Fruit fly (Drosophila melanogaster) whole organism, embryonic: Measurements from ENCODE around the gene CG17264.

Experiments used
- Blimp-1 ChIP-seq: fragments of 200-800 bp; sonication (Bioruptor generic); optimal IDR thresholded peaks from 3 replicates; lab custom pipeline; 2018; ENCODE audit warnings: missing biosample characterization, missing genetic modification characterization, mild to moderate bottlenecking, moderate library complexity, missing genetic modification reagents
- CG10462 ChIP-seq: fragments of 200-800 bp; sonication (Bioruptor generic); optimal IDR thresholded peaks from 2 replicates; lab custom pipeline; 2016; ENCODE audit warnings: missing biosample characterization, missing genetic modification characterization
- CG12236 ChIP-seq: fragments of 200-800 bp; sonication (Bioruptor generic); optimal IDR thresholded peaks from 2 replicates; lab custom pipeline; 2016; ENCODE audit warnings: missing biosample characterization, missing genetic modification characterization
- CG12769 ChIP-seq: fragments of 200-800 bp; sonication (Bioruptor generic); optimal IDR thresholded peaks from 2 replicates; lab custom pipeline; 2019; ENCODE audit warnings: missing biosample characterization, mild to moderate bottlenecking, missing genetic modification characterization, moderate library complexity
- CG13894 ChIP-seq: fragments of 200-800 bp; sonication (Bioruptor generic); optimal IDR thresholded peaks from 3 replicates; lab custom pipeline; 2018; ENCODE audit warnings: missing biosample characterization, mild to moderate bottlenecking, missing genetic modification characterization, moderate library complexity
- CG15269 ChIP-seq: fragments of 200-800 bp; sonication (Bioruptor generic); optimal IDR thresholded peaks from 2 replicates; lab custom pipeline; 2018; ENCODE audit warnings: missing biosample characterization, mild to moderate bottlenecking, missing genetic modification characterization, moderate library complexity
- CG1647 ChIP-seq: fragments of 200-800 bp; sonication (Bioruptor generic); optimal IDR thresholded peaks from 3 replicates; lab custom pipeline; 2016; ENCODE audit warnings: missing biosample characterization, missing genetic modification characterization
- CG18599 ChIP-seq: fragments of 200-800 bp; sonication (Bioruptor generic); optimal IDR thresholded peaks from 3 replicates; lab custom pipeline; 2017; ENCODE audit warnings: missing biosample characterization, missing genetic modification characterization, mild to moderate bottlenecking, moderate library complexity, missing genetic modification reagents
- CG2116 ChIP-seq: fragments of 200-800 bp; sonication (Bioruptor generic); optimal IDR thresholded peaks from 3 replicates; lab custom pipeline; 2018; ENCODE audit warnings: missing biosample characterization, mild to moderate bottlenecking, missing genetic modification characterization
- CG2712 ChIP-seq: fragments of 200-800 bp; optimal IDR thresholded peaks from 3 replicates; lab custom pipeline; 2019; ENCODE audit warnings: missing biosample characterization, mild to moderate bottlenecking, missing genetic modification characterization, moderate library complexity
- CG31388 ChIP-seq: fragments of 200-800 bp; sonication (Bioruptor generic); optimal IDR thresholded peaks from 2 replicates; lab custom pipeline; 2016; ENCODE audit warnings: missing biosample characterization, missing genetic modification characterization
- CG34224 ChIP-seq: fragments of 200-800 bp; sonication (Bioruptor generic); IDR thresholded peaks from 3 replicates; pipeline ENCODE4 v1.3.6; 2022; ENCODE audit warnings: missing biosample characterization, missing genetic modification characterization; ENCODE audit not compliant: partially characterized antibody
- CG34422 ChIP-seq: fragments of 200-800 bp; sonication (Bioruptor generic); IDR thresholded peaks from 3 replicates; pipeline ENCODE4 v1.3.6; 2022; ENCODE audit warnings: missing biosample characterization, missing genetic modification characterization
- CG7745 ChIP-seq: fragments of 200-800 bp; sonication (Bioruptor generic); optimal IDR thresholded peaks from 2 replicates; lab custom pipeline; 2018; ENCODE audit warnings: missing biosample characterization, mild to moderate bottlenecking, missing genetic modification characterization, moderate library complexity
- D19A ChIP-seq: fragments of 200-800 bp; optimal IDR thresholded peaks from 3 replicates; lab custom pipeline; 2019; ENCODE audit warnings: missing biosample characterization, mild to moderate bottlenecking, missing genetic modification characterization, moderate library complexity
- Ets65A ChIP-seq: fragments of 200-800 bp; sonication (Bioruptor generic); peaks from one replicate; lab custom pipeline; 2016; ENCODE audit warnings: missing biosample characterization, missing genetic modification characterization
- HLH4C ChIP-seq: fragments of 200-800 bp; sonication (Bioruptor generic); IDR thresholded peaks from 3 replicates; pipeline ENCODE4 v1.3.6; 2022; ENCODE audit warnings: missing biosample characterization, missing genetic modification characterization; ENCODE audit not compliant: partially characterized antibody
- Hey ChIP-seq: fragments of 200-800 bp; sonication (Bioruptor generic); optimal IDR thresholded peaks from 3 replicates; lab custom pipeline; 2018; ENCODE audit warnings: missing biosample characterization, mild to moderate bottlenecking, missing genetic modification characterization
- Jarid2 ChIP-seq: fragments of 200-800 bp; sonication (Bioruptor generic); optimal IDR thresholded peaks from 3 replicates; lab custom pipeline; 2017; ENCODE audit warnings: mild to moderate bottlenecking, missing biosample characterization, missing genetic modification reagents, missing genetic modification characterization
- Lhr ChIP-seq: fragments of 200-800 bp; sonication (Bioruptor generic); optimal IDR thresholded peaks from 3 replicates; lab custom pipeline; 2017; ENCODE audit warnings: mild to moderate bottlenecking, missing biosample characterization, missing genetic modification reagents, missing genetic modification characterization
- Med ChIP-seq: fragments of 200-800 bp; sonication (Bioruptor generic); peaks from one replicate; lab custom pipeline; 2016; ENCODE audit warnings: missing biosample characterization, missing genetic modification characterization, mild to moderate bottlenecking, inconsistent platforms, moderate library complexity
- Pdp1 ChIP-seq, 2 experiments: fragments of 200-800 bp; sonication (Bioruptor generic); optimal IDR thresholded peaks; 3 replicates each; lab custom pipeline; 2016; ENCODE audit warnings: missing biosample characterization in 2 of 2, missing genetic modification characterization in 2 of 2, mild to moderate bottlenecking in 1 of 2, moderate library complexity in 1 of 2
- ab ChIP-seq: fragments of 200-800 bp; sonication (Bioruptor generic); optimal IDR thresholded peaks from 2 replicates; lab custom pipeline; 2016; ENCODE audit warnings: missing biosample characterization, missing genetic modification characterization
- abd-A ChIP-seq: fragments of 200-800 bp; sonication (Bioruptor generic); optimal IDR thresholded peaks from 3 replicates; lab custom pipeline; 2019; ENCODE audit warnings: missing biosample characterization, mild to moderate bottlenecking, missing genetic modification characterization, moderate library complexity
- ato ChIP-seq: fragments of 200-800 bp; sonication (Bioruptor generic); IDR thresholded peaks from 2 replicates; pipeline ENCODE4 v1.3.6; 2022; ENCODE audit warnings: missing biosample characterization, missing genetic modification characterization; ENCODE audit not compliant: partially characterized antibody
- btn ChIP-seq: fragments of 200-800 bp; sonication (Bioruptor generic); optimal IDR thresholded peaks from 2 replicates; lab custom pipeline; 2016; ENCODE audit warnings: missing biosample characterization, missing genetic modification characterization
- cad ChIP-seq: fragments of >200 bp; optimal IDR thresholded peaks from 2 replicates; lab custom pipeline; 2017; ENCODE audit warnings: missing biosample characterization, missing genetic modification characterization
- cas ChIP-seq: fragments of 200-800 bp; sonication (Bioruptor generic); IDR thresholded peaks from 2 replicates; pipeline ENCODE4 v1.3.6; 2022; ENCODE audit warnings: missing biosample characterization, missing genetic modification characterization
- caup ChIP-seq: fragments of 200-800 bp; sonication (Bioruptor generic); optimal IDR thresholded peaks from 3 replicates; lab custom pipeline; 2017; ENCODE audit warnings: missing biosample characterization, mild to moderate bottlenecking, missing genetic modification characterization, moderate library complexity; ENCODE audit not compliant: severe bottlenecking
- chinmo ChIP-seq: fragments of 200-800 bp; sonication (Bioruptor generic); IDR thresholded peaks from 4 replicates; pipeline ENCODE4 v1.3.6; 2022; ENCODE audit warnings: missing biosample characterization, missing genetic modification characterization; ENCODE audit not compliant: partially characterized antibody
- crol ChIP-seq: fragments of 200-800 bp; sonication (Bioruptor generic); IDR thresholded peaks from 2 replicates; pipeline ENCODE4 v1.3.6; 2022; ENCODE audit warnings: missing biosample characterization, missing genetic modification characterization
- dati ChIP-seq: fragments of 200-800 bp; sonication (Bioruptor generic); IDR thresholded peaks from 2 replicates; pipeline ENCODE4 v1.3.6; 2022; ENCODE audit warnings: missing biosample characterization, missing genetic modification characterization
- dysf ChIP-seq: fragments of 200-800 bp; sonication (Bioruptor generic); IDR thresholded peaks from 3 replicates; pipeline ENCODE4 v1.3.6; 2022; ENCODE audit warnings: missing biosample characterization, missing genetic modification characterization
- kni ChIP-seq: fragments of 200-800 bp; sonication (Bioruptor generic); optimal IDR thresholded peaks from 3 replicates; lab custom pipeline; 2017; ENCODE audit warnings: mild to moderate bottlenecking, missing biosample characterization, missing genetic modification reagents, missing genetic modification characterization
- oc ChIP-seq: fragments of 200-800 bp; sonication (Bioruptor generic); optimal IDR thresholded peaks from 2 replicates; lab custom pipeline; 2018; ENCODE audit warnings: missing biosample characterization, mild to moderate bottlenecking, missing genetic modification characterization, moderate library complexity
- pita ChIP-seq: fragments of 200-800 bp; sonication (Bioruptor generic); optimal IDR thresholded peaks from 2 replicates; lab custom pipeline; 2017; ENCODE audit warnings: missing biosample characterization, mild to moderate bottlenecking, missing genetic modification characterization
- ro ChIP-seq: fragments of 200-800 bp; sonication (Bioruptor generic); IDR thresholded peaks from 2 replicates; pipeline ENCODE4 v1.3.6; 2022; ENCODE audit warnings: missing biosample characterization, missing genetic modification characterization
- sd ChIP-seq: fragments of 200-800 bp; sonication (Bioruptor generic); optimal IDR thresholded peaks from 3 replicates; lab custom pipeline; 2018; ENCODE audit warnings: missing biosample characterization, mild to moderate bottlenecking, missing genetic modification characterization, moderate library complexity
- sens ChIP-seq: fragments of 200-800 bp; sonication (Bioruptor generic); peaks from one replicate; lab custom pipeline; 2016; ENCODE audit warnings: missing biosample characterization, missing genetic modification characterization
- sob ChIP-seq: fragments of 200-800 bp; sonication (Bioruptor generic); IDR thresholded peaks from 2 replicates; pipeline ENCODE4 v1.3.6; 2022; ENCODE audit warnings: missing biosample characterization, missing genetic modification characterization
- stwl ChIP-seq: fragments of 200-800 bp; sonication (Bioruptor generic); optimal IDR thresholded peaks from 3 replicates; lab custom pipeline; 2018; ENCODE audit warnings: missing biosample characterization, mild to moderate bottlenecking, missing genetic modification characterization, moderate library complexity
- tll ChIP-seq, 2 experiments: fragments of 200-800 bp in 1 of 2; fragments of >200 bp in 1 of 2; sonication (Bioruptor generic) in 1 of 2; optimal IDR thresholded peaks; 2 replicates each; lab custom pipeline; 2017 to 2019; ENCODE audit warnings: missing biosample characterization in 2 of 2, missing genetic modification characterization in 2 of 2, mild to moderate bottlenecking in 1 of 2, moderate library complexity in 1 of 2
- toy ChIP-seq: fragments of 200-800 bp; sonication (Bioruptor generic); IDR thresholded peaks from 2 replicates; pipeline ENCODE4 v1.3.6; 2022; ENCODE audit warnings: missing biosample characterization, missing genetic modification characterization
- vvl ChIP-seq: fragments of 200-800 bp; sonication (Bioruptor generic); IDR thresholded peaks from 2 replicates; pipeline ENCODE4 v1.3.6; 2022; ENCODE audit warnings: missing biosample characterization, missing genetic modification characterization
- zen ChIP-seq: fragments of 200-800 bp; sonication (Bioruptor generic); optimal IDR thresholded peaks from 3 replicates; lab custom pipeline; 2018; ENCODE audit warnings: missing biosample characterization, mild to moderate bottlenecking, missing genetic modification characterization, moderate library complexity
- zf30C ChIP-seq: fragments of 200-800 bp; sonication (Bioruptor generic); optimal IDR thresholded peaks from 3 replicates; lab custom pipeline; 2018; ENCODE audit warnings: missing biosample characterization, mild to moderate bottlenecking, missing genetic modification characterization

CG17264 gene

DNA sequence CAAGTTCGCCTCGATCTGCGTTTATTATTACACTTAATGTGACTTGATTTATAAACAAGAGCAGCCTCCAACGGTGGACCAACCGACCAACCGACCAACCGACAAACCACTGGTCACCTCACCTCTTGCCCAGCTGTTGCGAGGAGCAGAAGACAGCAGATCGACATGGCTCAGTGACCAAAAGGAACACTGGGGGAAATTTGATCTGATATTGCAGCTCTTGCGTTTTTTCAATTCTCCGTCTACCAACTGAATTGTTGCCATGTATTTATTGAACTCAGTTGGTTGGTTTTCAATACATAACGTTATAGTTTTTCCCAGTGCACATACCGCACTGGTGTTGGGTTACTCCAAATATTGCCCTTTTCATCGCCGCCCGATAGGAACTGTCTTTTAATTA lies 13.7 kb upstream of the CG17264 start (continued):
- TF ChIP-seq toy (GFP tag; lab: Robert Waterston, UW) (no peak), sens (peak; percentile 58), CG1647 (GFP tag; lab: Kevin White, UChicago) (no peak), zf30C (peak; percentile 30), CG34422 (0 out of 3 replicates have a peak, but pooled peaks have one; percentile 20), CG2116 (GFP tag; lab: Kevin White, UChicago) (no peak), ro (no peak), caup (GFP tag; lab: Kevin White, UChicago) (no peak), CG2712 (tag; lab: Kevin White, UChicago) (peak; percentile 1), crol (GFP tag; lab: Robert Waterston, UW) (no peak), kni (GFP tag; lab: Kevin White, UChicago) (no peak), sob (no peak), stwl (tag; lab: Kevin White, UChicago) (no peak), HLH4C (GFP tag; lab: Robert Waterston, UW) (no peak), dati (GFP tag; lab: Robert Waterston, UW) (no peak), btn (no peak)
- TF ChIP-seq, all 482 proteins: peak for 13

DNA sequence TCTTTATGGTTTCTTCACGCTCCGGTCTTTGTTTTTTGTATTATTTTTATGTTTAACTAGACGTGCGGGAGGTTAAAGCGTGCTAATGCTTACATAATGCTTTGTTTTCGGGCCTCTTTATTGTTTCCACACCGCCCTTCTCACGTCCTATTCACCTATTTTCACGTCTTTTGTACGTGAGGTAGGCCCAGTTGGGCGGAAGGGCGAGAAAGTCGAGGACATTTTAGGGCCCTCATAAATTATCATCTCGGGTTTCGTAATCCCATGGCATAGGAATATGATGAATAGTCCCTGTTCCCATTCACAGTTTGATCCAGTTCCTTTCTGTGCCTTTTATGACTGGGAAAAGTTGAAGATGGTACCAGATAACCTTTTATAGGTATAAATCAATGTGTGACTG lies 12.8 kb upstream of the CG17264 start:
- TF ChIP-seq pita, result no peak
- peak; percentile 32 for TF ChIP-seq Med
- TF ChIP-seq Pdp1 (GFP tag; optimal IDR thresholded peaks at IDR 0.05; lab: Kevin White, UChicago), result peak in 1 of 2 experiments; percentile 43
- peak in 1 of 2 experiments; percentile 77 for TF ChIP-seq tll (GFP tag; optimal IDR thresholded peaks at IDR 0.05; lab: Kevin White, UChicago)
- peak; percentile 96 for TF ChIP-seq cad (GFP tag; lab: Kevin White, UChicago)

DNA sequence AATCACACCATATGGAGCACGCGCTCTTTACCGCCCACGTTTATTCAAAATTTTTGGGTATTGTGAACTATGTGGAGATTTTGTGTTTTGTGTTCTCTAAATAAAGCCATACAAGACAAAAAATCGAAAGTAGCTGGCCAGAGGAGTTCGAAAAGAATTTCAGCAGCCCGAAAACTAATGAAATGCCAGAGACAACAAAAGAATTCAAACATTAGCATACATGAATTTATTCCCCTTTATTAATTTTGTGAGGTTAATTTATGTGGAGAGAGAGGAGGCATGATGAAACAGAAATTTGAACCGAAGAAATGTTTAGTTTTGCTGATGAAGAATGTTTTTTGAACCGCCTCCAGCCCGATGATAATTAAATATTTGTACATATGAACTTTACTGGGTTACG lies 12.1 kb upstream of the CG17264 start:
- TF ChIP-seq cas (GFP tag; lab: Robert Waterston, UW) (no peak), Jarid2 (no peak), CG34224 (GFP tag; lab: Robert Waterston, UW) (no peak), Blimp-1 (GFP tag; lab: Kevin White, UChicago) (peak; percentile 83), vvl (GFP tag; lab: Robert Waterston, UW) (peak; percentile 56), CG10462 (GFP tag; lab: Kevin White, UChicago) (no peak), ab (GFP tag; lab: Kevin White, UChicago) (no peak), CG13894 (tag; lab: Kevin White, UChicago) (peak; percentile 39), CG18599 (GFP tag; lab: Kevin White, UChicago) (no peak), CG31388 (GFP tag; lab: Kevin White, UChicago) (no peak), CG7745 (tag; lab: Kevin White, UChicago) (peak; percentile 51), D19A (no peak), sd (tag; lab: Kevin White, UChicago) (peak; percentile 71)

DNA sequence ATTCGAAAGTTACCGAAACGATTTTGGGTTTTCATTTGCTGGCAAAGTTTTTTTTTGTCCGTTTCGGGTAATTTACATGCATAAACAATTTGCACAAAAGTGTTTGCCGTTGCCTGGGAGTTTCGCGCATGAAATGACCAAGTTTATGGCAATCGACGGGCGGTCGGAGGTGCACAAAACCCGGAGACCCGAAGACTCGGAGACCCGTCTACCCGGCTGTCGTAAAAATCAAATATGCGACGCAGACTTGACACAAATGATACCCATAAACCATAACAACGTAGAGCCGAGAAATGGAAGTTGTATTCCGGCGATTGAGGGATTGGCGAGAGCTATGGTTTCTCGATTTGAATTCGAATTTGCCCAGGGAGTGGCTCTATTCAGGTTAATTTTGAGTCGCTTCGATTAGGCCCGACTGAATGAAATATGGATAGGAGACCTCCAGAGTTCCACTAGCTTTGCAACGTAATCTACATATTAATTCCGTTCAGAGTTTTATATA lies 11.3 kb upstream of the CG17264 start:
- TF ChIP-seq cad (GFP tag; lab: Kevin White, UChicago), result peak; percentile 92
- peak; percentile 11 for TF ChIP-seq Ets65A
- no peak for TF ChIP-seq Hey (tag; lab: Kevin White, UChicago)
- 0 out of 4 replicates have a peak, but pooled peaks have one; percentile 21 for TF ChIP-seq chinmo (GFP tag; lab: Robert Waterston, UW)
- no peak for TF ChIP-seq sens
- TF ChIP-seq CG12236 (GFP tag; lab: Kevin White, UChicago), result no peak
- peak; percentile 49 for TF ChIP-seq oc
- peak; percentile 62 for TF ChIP-seq CG12769 (tag; lab: Kevin White, UChicago)
- TF ChIP-seq Med, result peak; percentile 35
- TF ChIP-seq zen (tag; lab: Kevin White, UChicago), result peak; percentile 39
- peak; percentile 78 for TF ChIP-seq abd-A (tag; lab: Kevin White, UChicago)
- TF ChIP-seq CG13894 (tag; lab: Kevin White, UChicago), result peak; percentile 95
- TF ChIP-seq dysf (GFP tag; lab: Robert Waterston, UW), result no peak
- peak; percentile 32 for TF ChIP-seq CG15269 (tag; lab: Kevin White, UChicago)
- TF ChIP-seq ato (GFP tag; lab: Robert Waterston, UW), result no peak
- no peak for TF ChIP-seq Lhr (GFP tag; lab: Kevin White, UChicago)
